Fruit fly (Drosophila melanogaster) whole organism, embryonic: ENCODE measurements around the gene dpr20.

ENCODE experiments used
- B-H1 ChIP-seq: fragments of 200-800 bp; sonication (Bioruptor generic); IDR thresholded peaks from 3 replicates; pipeline ENCODE4 v1.3.6; 2022; ENCODE audit warnings: missing biosample characterization, missing genetic modification characterization
- CG10321 ChIP-seq: fragments of 200-800 bp; sonication (Bioruptor generic); IDR thresholded peaks from 2 replicates; pipeline ENCODE4 v1.3.6; 2022; ENCODE audit warnings: missing biosample characterization, missing genetic modification characterization
- CG1233 ChIP-seq: fragments of 200-800 bp; sonication (Bioruptor generic); optimal IDR thresholded peaks from 4 replicates; lab custom pipeline; 2018; ENCODE audit warnings: missing biosample characterization, mild to moderate bottlenecking, missing genetic modification characterization
- CG13123 ChIP-seq: fragments of 200-800 bp; sonication (Bioruptor generic); optimal IDR thresholded peaks from 2 replicates; lab custom pipeline; 2016; ENCODE audit warnings: missing biosample characterization, missing genetic modification characterization
- CG17359 ChIP-seq: fragments of 200-800 bp; sonication (Bioruptor generic); optimal IDR thresholded peaks from 3 replicates; lab custom pipeline; 2018; ENCODE audit warnings: missing biosample characterization, mild to moderate bottlenecking, missing genetic modification characterization, moderate library complexity
- CG17802 ChIP-seq: fragments of 200-800 bp; sonication (Bioruptor generic); optimal IDR thresholded peaks from 2 replicates; lab custom pipeline; 2018; ENCODE audit warnings: missing biosample characterization, mild to moderate bottlenecking, missing genetic modification characterization, moderate library complexity
- CG18764 ChIP-seq: fragments of 200-800 bp; sonication (Bioruptor generic); optimal IDR thresholded peaks from 3 replicates; lab custom pipeline; 2016; ENCODE audit warnings: missing biosample characterization, missing genetic modification characterization
- CG2129 ChIP-seq: fragments of 200-800 bp; sonication (Bioruptor generic); IDR thresholded peaks from 2 replicates; pipeline ENCODE4 v1.3.6; 2022; ENCODE audit warnings: missing biosample characterization, missing genetic modification characterization; ENCODE audit not compliant: partially characterized antibody
- CG2678 ChIP-seq: fragments of 200-800 bp; sonication (Bioruptor generic); optimal IDR thresholded peaks from 3 replicates; lab custom pipeline; 2019; ENCODE audit warnings: missing biosample characterization, mild to moderate bottlenecking, missing genetic modification characterization, moderate library complexity
- CG2889 ChIP-seq: fragments of 200-800 bp; sonication (Bioruptor generic); IDR thresholded peaks from 3 replicates; pipeline ENCODE4 v1.3.6; 2022; ENCODE audit warnings: missing biosample characterization, missing genetic modification characterization
- CG31365 ChIP-seq: fragments of 200-800 bp; sonication (Bioruptor generic); optimal IDR thresholded peaks from 2 replicates; lab custom pipeline; 2018; ENCODE audit warnings: missing biosample characterization, mild to moderate bottlenecking, missing genetic modification characterization
- CG31441 ChIP-seq: fragments of 200-800 bp; sonication (Bioruptor generic); IDR thresholded peaks from 2 replicates; pipeline ENCODE4 v1.3.6; 2022; ENCODE audit warnings: missing biosample characterization, missing genetic modification characterization
- CG32532 ChIP-seq: fragments of 200-800 bp; sonication (Bioruptor generic); IDR thresholded peaks from 2 replicates; pipeline ENCODE4 v1.3.6; 2022; ENCODE audit warnings: missing biosample characterization, missing genetic modification characterization
- CG32767 ChIP-seq: fragments of 200-800 bp; sonication (Bioruptor generic); IDR thresholded peaks from 2 replicates; pipeline ENCODE4 v1.3.6; 2022; ENCODE audit warnings: missing biosample characterization, missing genetic modification characterization
- CG4282 ChIP-seq: fragments of 200-800 bp; sonication (Bioruptor generic); optimal IDR thresholded peaks from 2 replicates; lab custom pipeline; 2016; ENCODE audit warnings: missing biosample characterization, missing genetic modification characterization
- CG6689 ChIP-seq: fragments of 200-800 bp; sonication (Bioruptor generic); IDR thresholded peaks from 2 replicates; pipeline ENCODE4 v1.3.6; 2022; ENCODE audit warnings: missing biosample characterization, missing genetic modification characterization
- CG7357 ChIP-seq: fragments of 200-800 bp; sonication (Bioruptor generic); IDR thresholded peaks from 3 replicates; pipeline ENCODE4 v1.3.6; 2022; ENCODE audit warnings: missing biosample characterization, missing genetic modification characterization
- CG7556 ChIP-seq: fragments of 200-800 bp; sonication (Bioruptor generic); optimal IDR thresholded peaks from 2 replicates; lab custom pipeline; 2017; ENCODE audit warnings: missing biosample characterization, mild to moderate bottlenecking, missing genetic modification characterization
- CG8478 ChIP-seq: fragments of >200 bp; optimal IDR thresholded peaks from 2 replicates; lab custom pipeline; 2018
- CkIIα-i1 ChIP-seq: fragments of 200-800 bp; sonication (Bioruptor generic); IDR thresholded peaks from 2 replicates; pipeline ENCODE4 v1.3.6; 2022; ENCODE audit warnings: missing biosample characterization, missing genetic modification characterization
- Dad ChIP-seq: fragments of 200-800 bp; sonication (Bioruptor generic); optimal IDR thresholded peaks from 3 replicates; lab custom pipeline; 2016; ENCODE audit warnings: missing biosample characterization, missing genetic modification characterization
- Deaf1 ChIP-seq: fragments of 200-800 bp; optimal IDR thresholded peaks from 3 replicates; lab custom pipeline; 2019; ENCODE audit warnings: missing biosample characterization, mild to moderate bottlenecking, missing genetic modification characterization, moderate library complexity
- HLH3B ChIP-seq: fragments of 200-800 bp; sonication (Bioruptor generic); IDR thresholded peaks from 2 replicates; pipeline ENCODE4 v1.3.6; 2022; ENCODE audit warnings: missing biosample characterization, missing genetic modification characterization
- HmgZ ChIP-seq: fragments of 200-800 bp; sonication (Bioruptor generic); optimal IDR thresholded peaks from 2 replicates; lab custom pipeline; 2018; ENCODE audit warnings: missing biosample characterization, mild to moderate bottlenecking, missing genetic modification characterization
- Lpt ChIP-seq: fragments of >200 bp; optimal IDR thresholded peaks from 2 replicates; lab custom pipeline; 2018; ENCODE audit warnings: missing biosample characterization, missing genetic modification characterization
- MTF-1 ChIP-seq: fragments of 200-800 bp; sonication (Bioruptor generic); optimal IDR thresholded peaks from 2 replicates; lab custom pipeline; 2018; ENCODE audit warnings: missing biosample characterization, mild to moderate bottlenecking, missing genetic modification characterization, borderline replicate concordance
- Mad ChIP-seq: fragments of 200-800 bp; sonication (Bioruptor generic); optimal IDR thresholded peaks from 2 replicates; lab custom pipeline; 2016; ENCODE audit warnings: missing biosample characterization, missing genetic modification characterization
- Meics ChIP-seq: fragments of 200-800 bp; sonication (Bioruptor generic); optimal IDR thresholded peaks from 2 replicates; lab custom pipeline; 2017; ENCODE audit warnings: missing biosample characterization, mild to moderate bottlenecking, missing genetic modification characterization
- Mrtf ChIP-seq: fragments of 200-800 bp; sonication (Bioruptor generic); IDR thresholded peaks from 3 replicates; pipeline ENCODE4 v1.3.6; 2022; ENCODE audit warnings: missing biosample characterization, missing genetic modification characterization
- NfI ChIP-seq: fragments of 200-800 bp; sonication (Bioruptor generic); optimal IDR thresholded peaks from 3 replicates; lab custom pipeline; 2018; ENCODE audit warnings: missing biosample characterization, mild to moderate bottlenecking, missing genetic modification characterization, moderate library complexity
- Optix ChIP-seq: fragments of 200-800 bp; sonication (Bioruptor generic); IDR thresholded peaks from 3 replicates; pipeline ENCODE4 v1.3.6; 2022; ENCODE audit warnings: missing biosample characterization, missing genetic modification characterization
- Ssrp ChIP-seq: fragments of 200-800 bp; sonication (Bioruptor generic); optimal IDR thresholded peaks from 2 replicates; lab custom pipeline; 2018; ENCODE audit warnings: missing biosample characterization, mild to moderate bottlenecking, missing genetic modification characterization, moderate library complexity
- Vsx1 ChIP-seq: fragments of 200-800 bp; sonication (Bioruptor generic); optimal IDR thresholded peaks from 2 replicates; lab custom pipeline; 2017; ENCODE audit warnings: missing biosample characterization, mild to moderate bottlenecking, missing genetic modification characterization, missing genetic modification reagents
- ac ChIP-seq: fragments of 200-800 bp; sonication (Bioruptor generic); optimal IDR thresholded peaks from 3 replicates; lab custom pipeline; 2017; ENCODE audit warnings: missing biosample characterization, mild to moderate bottlenecking, missing genetic modification characterization
- ara ChIP-seq: fragments of 200-800 bp; sonication (Bioruptor generic); IDR thresholded peaks from 2 replicates; pipeline ENCODE4 v1.3.6; 2022; ENCODE audit warnings: missing biosample characterization, missing genetic modification characterization
- chinmo ChIP-seq: fragments of 200-800 bp; sonication (Bioruptor generic); IDR thresholded peaks from 4 replicates; pipeline ENCODE4 v1.3.6; 2022; ENCODE audit warnings: missing biosample characterization, missing genetic modification characterization; ENCODE audit not compliant: partially characterized antibody
- crol ChIP-seq: fragments of 200-800 bp; sonication (Bioruptor generic); IDR thresholded peaks from 2 replicates; pipeline ENCODE4 v1.3.6; 2022; ENCODE audit warnings: missing biosample characterization, missing genetic modification characterization
- danr ChIP-seq: fragments of 200-800 bp; sonication (Bioruptor generic); IDR thresholded peaks from 2 replicates; pipeline ENCODE4 v1.3.6; 2022; ENCODE audit warnings: missing biosample characterization, missing genetic modification characterization
- gem ChIP-seq: fragments of 200-800 bp; sonication (Bioruptor generic); optimal IDR thresholded peaks from 2 replicates; lab custom pipeline; 2019; ENCODE audit warnings: missing biosample characterization, mild to moderate bottlenecking, missing genetic modification characterization, moderate library complexity
- gfzf ChIP-seq: fragments of 200-800 bp; sonication (Bioruptor generic); optimal IDR thresholded peaks from 2 replicates; lab custom pipeline; 2016; ENCODE audit warnings: missing biosample characterization, mild to moderate bottlenecking, missing genetic modification characterization, moderate library complexity
- ham ChIP-seq: fragments of 200-800 bp; sonication (Bioruptor generic); IDR thresholded peaks from 2 replicates; pipeline ENCODE4 v1.3.6; 2022; ENCODE audit warnings: missing biosample characterization, missing genetic modification characterization
- insv ChIP-seq, 2 experiments: fragments of 200-800 bp; sonication (Bioruptor generic); optimal IDR thresholded peaks; 3 replicates each; lab custom pipeline; 2016 to 2018; ENCODE audit warnings: missing biosample characterization in 2 of 2, missing genetic modification characterization in 2 of 2
- mirr ChIP-seq: fragments of 200-800 bp; sonication (Bioruptor generic); optimal IDR thresholded peaks from 3 replicates; lab custom pipeline; 2018; ENCODE audit warnings: missing biosample characterization, mild to moderate bottlenecking, missing genetic modification characterization
- onecut ChIP-seq: fragments of 200-800 bp; sonication (Bioruptor generic); IDR thresholded peaks from 2 replicates; pipeline ENCODE4 v1.3.6; 2022; ENCODE audit warnings: missing biosample characterization, missing genetic modification characterization
- repo ChIP-seq: fragments of 200-800 bp; sonication (Bioruptor generic); optimal IDR thresholded peaks from 2 replicates; lab custom pipeline; 2016; ENCODE audit warnings: missing biosample characterization, missing genetic modification characterization
- schlank ChIP-seq: fragments of 200-800 bp; sonication (Bioruptor generic); optimal IDR thresholded peaks from 2 replicates; lab custom pipeline; 2018; ENCODE audit warnings: missing biosample characterization, mild to moderate bottlenecking, missing genetic modification characterization
- sim ChIP-seq: fragments of 200-800 bp; sonication (Bioruptor generic); IDR thresholded peaks from 2 replicates; pipeline ENCODE4 v1.3.6; 2022; ENCODE audit warnings: missing biosample characterization, missing genetic modification characterization
- sqz ChIP-seq: fragments of 200-800 bp; sonication (Bioruptor generic); optimal IDR thresholded peaks from 3 replicates; lab custom pipeline; 2018; ENCODE audit warnings: missing biosample characterization, mild to moderate bottlenecking, missing genetic modification characterization
- tgo ChIP-seq: fragments of 200-800 bp; sonication (Bioruptor generic); IDR thresholded peaks from 3 replicates; pipeline ENCODE4 v1.3.6; 2022; ENCODE audit warnings: missing biosample characterization, missing genetic modification characterization
- unc-4 ChIP-seq: fragments of 200-800 bp; sonication (Bioruptor generic); IDR thresholded peaks from 2 replicates; pipeline ENCODE4 v1.3.6; 2022; ENCODE audit warnings: missing biosample characterization, missing genetic modification characterization; ENCODE audit not compliant: partially characterized antibody
- vfl ChIP-seq: fragments of 200-800 bp; sonication (Bioruptor generic); optimal IDR thresholded peaks from 2 replicates; lab custom pipeline; 2016; ENCODE audit warnings: missing biosample characterization, missing genetic modification characterization

Gene dpr20

DNA sequence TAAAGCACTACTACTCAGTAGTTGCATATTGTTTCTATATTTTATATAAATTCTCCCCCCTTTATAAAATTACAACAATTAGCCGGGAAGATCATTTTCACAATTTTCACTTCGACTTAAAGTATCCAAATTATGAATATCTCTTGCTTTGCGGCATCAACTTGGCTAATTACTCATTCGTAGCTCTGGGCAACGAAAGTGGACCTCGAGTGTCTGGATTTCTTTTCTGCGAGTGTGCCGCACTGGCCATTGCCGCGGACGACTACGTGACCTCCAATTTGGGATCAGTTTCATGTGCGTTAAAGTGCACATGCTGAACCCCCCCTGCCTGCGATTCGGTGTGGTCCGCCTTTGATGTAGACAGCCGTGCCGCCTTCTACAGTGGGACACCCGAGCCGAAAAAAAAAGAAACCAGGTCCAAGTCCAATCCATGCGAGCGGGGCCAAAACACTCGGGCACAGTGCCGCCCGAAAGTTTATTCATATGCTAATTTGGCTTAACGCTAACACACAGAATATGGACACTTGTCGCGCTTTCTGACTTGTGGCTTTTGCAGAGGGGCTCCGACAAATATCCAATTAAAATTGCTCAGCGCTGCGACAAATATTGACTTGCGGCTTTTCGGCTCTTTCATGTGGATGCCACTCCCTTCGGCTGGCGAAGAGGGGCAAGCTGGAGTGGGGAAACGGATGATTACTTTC is 38.5 kb downstream of the dpr20 start (continued):
- TF ChIP-seq ara (GFP tag; lab: Robert Waterston, UW) (no peak), HLH3B (0 out of 2 replicates have a peak, but pooled peaks have one; percentile 26), CG31365 (tag; lab: Kevin White, UChicago) (no peak), CG2678 (peak; percentile 11), danr (GFP tag; lab: Robert Waterston, UW) (no peak), crol (GFP tag; lab: Robert Waterston, UW) (no peak), HmgZ (tag; lab: Kevin White, UChicago) (no peak), CG1233 (GFP tag; lab: Kevin White, UChicago) (no peak), Deaf1 (tag; lab: Kevin White, UChicago) (no peak), CG17359 (peak; percentile 34), CG2889 (no peak), CG32767 (no peak), vfl (GFP tag; lab: Kevin White, UChicago) (no peak), gem (tag; lab: Kevin White, UChicago) (peak; percentile 54), Vsx1 (GFP tag; lab: Kevin White, UChicago) (peak; percentile 30), CG31441 (GFP tag; lab: Robert Waterston, UW) (no peak; the same call in 1 of the 2 replicates), CG2129 (GFP tag; lab: Robert Waterston, UW) (no peak), CG4282 (GFP tag; lab: Kevin White, UChicago) (no peak), insv (GFP tag; optimal IDR thresholded peaks at IDR 0.05; lab: Kevin White, UChicago) (no peak), unc-4 (no peak), schlank (tag; lab: Kevin White, UChicago) (no peak), CG8478 (lab: Kevin White, UChicago) (no peak), ac (GFP tag; lab: Kevin White, UChicago) (no peak), CG13123 (GFP tag; lab: Kevin White, UChicago) (no peak), CG18764 (GFP tag; lab: Kevin White, UChicago) (no peak), Mad (GFP tag; lab: Kevin White, UChicago) (no peak), CG17802 (no peak), mirr (GFP tag; lab: Kevin White, UChicago) (no peak), onecut (GFP tag; lab: Robert Waterston, UW) (no peak), CkIIα-i1 (no peak), ham (GFP tag; lab: Robert Waterston, UW) (no peak), tgo (GFP tag; lab: Robert Waterston, UW) (peak; percentile 19; the same call in 2 of the 3 replicates), gfzf (no peak), Optix (no peak), Dad (no peak), CG10321 (GFP tag; lab: Robert Waterston, UW) (no peak), CG32532 (GFP tag; lab: Robert Waterston, UW) (peak; percentile 27; the same call in 1 of the 2 replicates), sim (GFP tag; lab: Robert Waterston, UW) (no peak), CG7357 (GFP tag; lab: Robert Waterston, UW) (no peak; the same call in 2 of the 3 replicates), sqz (no peak), repo (GFP tag; lab: Kevin White, UChicago) (no peak), CG7556 (GFP tag; lab: Kevin White, UChicago) (no peak), Ssrp (tag; lab: Kevin White, UChicago) (peak; percentile 16), NfI (GFP tag; lab: Kevin White, UChicago) (no peak), chinmo (GFP tag; lab: Robert Waterston, UW) (0 out of 4 replicates have a peak, but pooled peaks have one; percentile 61), Lpt (no peak), Meics (no peak), MTF-1 (GFP tag; lab: Kevin White, UChicago) (no peak), CG6689 (0 out of 2 replicates have a peak, but pooled peaks have one; percentile 18), Mrtf (no peak), B-H1 (GFP tag; lab: Robert Waterston, UW) (no peak)
